Fruit fly (Drosophila melanogaster) whole organism, embryonic: ENCODE measurements around the gene CG31436.

Experiments
- CG10147 ChIP-seq: fragments of 200-800 bp; sonication (Bioruptor generic); optimal IDR thresholded peaks from 2 replicates; lab custom pipeline; 2019; ENCODE audit warnings: missing biosample characterization, mild to moderate bottlenecking, missing genetic modification characterization, moderate library complexity
- CG6654 ChIP-seq: fragments of 200-800 bp; sonication (Bioruptor generic); optimal IDR thresholded peaks from 2 replicates; lab custom pipeline; 2017; ENCODE audit warnings: missing biosample characterization, mild to moderate bottlenecking, missing genetic modification characterization
- emc ChIP-seq: fragments of 200-800 bp; sonication (Bioruptor generic); optimal IDR thresholded peaks from 2 replicates; lab custom pipeline; 2016; ENCODE audit warnings: missing biosample characterization, missing genetic modification characterization
- ro ChIP-seq: fragments of 200-800 bp; sonication (Bioruptor generic); IDR thresholded peaks from 2 replicates; pipeline ENCODE4 v1.3.6; 2022; ENCODE audit warnings: missing biosample characterization, missing genetic modification characterization
- trh ChIP-seq: fragments of 200-800 bp; sonication (Bioruptor generic); optimal IDR thresholded peaks from 2 replicates; lab custom pipeline; 2016; ENCODE audit warnings: missing biosample characterization, missing genetic modification characterization

DNA sequence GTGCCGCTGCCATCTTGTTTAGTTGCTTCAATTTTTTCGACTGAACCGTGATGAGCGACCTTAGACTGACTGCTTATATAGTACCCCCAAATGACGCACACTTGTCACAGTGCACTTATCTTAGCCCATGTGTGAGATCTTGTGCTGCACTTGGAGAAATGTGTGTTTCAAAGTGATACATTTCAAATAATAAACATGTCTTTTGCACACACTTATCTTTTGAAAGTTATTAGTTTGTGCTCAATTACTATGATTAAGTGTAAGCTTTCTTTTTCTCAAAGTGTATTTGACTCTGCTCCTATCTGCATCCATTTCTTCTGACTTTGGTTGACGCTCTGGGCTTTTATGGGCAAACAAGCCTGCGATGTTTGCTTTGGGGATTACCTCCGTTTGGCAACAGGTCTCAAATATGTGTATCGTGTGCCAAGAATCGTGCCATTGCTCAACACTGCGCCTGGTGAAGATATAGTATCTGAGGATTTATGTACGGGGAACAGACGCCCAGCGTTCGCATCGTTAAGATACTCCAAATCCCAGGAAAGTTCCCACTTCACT is 24.1 kb upstream of the CG31436 start, which contains the start of gene CG10514:
- TF ChIP-seq CG6654 (GFP tag; lab: Kevin White, UChicago) (no peak), CG10147 (GFP tag; lab: Kevin White, UChicago) (no peak), trh (GFP tag; lab: Kevin White, UChicago) (no peak), emc (no peak), ro (GFP tag; lab: Robert Waterston, UW) (no peak)
